Worm (Caenorhabditis elegans) whole organism, midembryonic: Measurements from ENCODE around the gene srab-7.

ENCODE experiments used
- T22C8.4 ChIP-seq: fragments of 200-800 bp; sonication (Bioruptor generic); IDR thresholded peaks from 2 replicates; pipeline ENCODE4 v1.3.6; 2022; ENCODE audit warnings: missing genetic modification characterization, missing compliant biosample characterization
- cog-1 ChIP-seq: sonication (generic microtip); optimal IDR thresholded peaks from 2 replicates; lab custom pipeline; 2016; ENCODE audit warnings: missing genetic modification characterization, missing compliant biosample characterization
- flt-1 ChIP-seq: fragments of 200-800 bp; sonication (Bioruptor generic); IDR thresholded peaks from 2 replicates; pipeline ENCODE4 v1.3.6; 2022; ENCODE audit warnings: missing genetic modification characterization, missing compliant biosample characterization
- med-1 ChIP-seq: sonication (generic microtip); optimal IDR thresholded peaks from 2 replicates; lab custom pipeline; 2017; ENCODE audit warnings: missing genetic modification characterization, mild to moderate bottlenecking, missing compliant biosample characterization, antibody characterized with exemption, missing genetic modification reagents; ENCODE audit not compliant: insufficient read depth
- ref-1 ChIP-seq: fragments of 200-800 bp; sonication (Bioruptor generic); conservative IDR thresholded peaks from 2 replicates; pipeline ENCODE4 v1.3.6; 2022; ENCODE audit warnings: missing genetic modification reagents, missing genetic modification characterization, missing compliant biosample characterization
- ztf-23 ChIP-seq: fragments of 200-800 bp; sonication (Bioruptor generic); IDR thresholded peaks from 2 replicates; pipeline ENCODE4 v1.3.6; 2022; ENCODE audit warnings: missing genetic modification reagents, missing genetic modification characterization, missing compliant biosample characterization
- ztf-29 ChIP-seq: fragments of 200-800 bp; sonication (Bioruptor generic); IDR thresholded peaks from 2 replicates; pipeline ENCODE4 v1.3.6; 2022; ENCODE audit warnings: missing genetic modification reagents, missing genetic modification characterization, missing compliant biosample characterization

DNA sequence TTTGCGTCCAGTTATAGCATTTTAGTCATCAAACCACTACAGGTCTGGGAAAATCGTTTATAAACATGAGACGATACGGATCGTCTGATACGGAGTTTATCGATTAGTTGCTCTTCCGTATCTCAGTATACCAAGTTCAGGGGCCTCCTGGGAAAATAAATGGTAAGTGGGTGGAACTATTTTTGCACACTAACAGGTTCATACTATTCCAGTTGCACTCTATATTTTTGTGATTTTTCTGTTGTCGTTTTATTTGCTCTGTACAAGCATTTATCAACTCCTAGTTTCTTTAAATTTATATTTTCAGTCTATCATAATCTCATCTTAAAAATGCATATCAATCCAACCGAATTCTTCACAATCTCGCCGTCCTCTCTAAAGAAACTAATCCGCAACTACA lies 40.0 kb downstream of the srab-7 start, which contains the start of gene Y73C8C.3:
- TF ChIP-seq T22C8.4 (GFP tag; lab: Robert Waterston, UW) (no peak), flt-1 (no peak), ref-1 (GFP tag; lab: Robert Waterston, UW) (no peak), ztf-23 (GFP tag; lab: Robert Waterston, UW) (no peak), med-1 (no peak), ztf-29 (GFP tag; lab: Robert Waterston, UW) (no peak), cog-1 (tag; lab: Kevin White, UChicago) (no peak)
